Worm (Caenorhabditis elegans) whole organism, mixed stage, embryonic: ENCODE measurements around the gene F44E2.6.

Experiments
- elt-1 ChIP-seq: sonication (generic microtip); optimal IDR thresholded peaks from 2 replicates; lab custom pipeline; 2017; ENCODE audit warnings: missing genetic modification characterization, mild to moderate bottlenecking, missing compliant biosample characterization, antibody characterized with exemption, moderate library complexity, borderline replicate concordance; ENCODE audit not compliant: insufficient read depth
- flh-1 ChIP-seq: fragments of 200-800 bp; sonication (Bioruptor generic); optimal IDR thresholded peaks from 2 replicates; lab custom pipeline; 2018; ENCODE audit warnings: mild to moderate bottlenecking, missing genetic modification characterization, moderate library complexity, missing compliant biosample characterization
- lin-13 ChIP-seq: fragments of 150-350 bp; optimal IDR thresholded peaks from 2 replicates; lab custom pipeline; 2014; ENCODE audit warnings: missing biosample characterization, missing genetic modification characterization
- lsy-2 ChIP-seq: fragments of 150-350 bp; optimal IDR thresholded peaks from 2 replicates; lab custom pipeline; 2014; ENCODE audit warnings: missing biosample characterization, missing genetic modification characterization
- mep-1 ChIP-seq: fragments of 150-350 bp; optimal IDR thresholded peaks from 2 replicates; lab custom pipeline; 2017; ENCODE audit warnings: missing biosample characterization, missing genetic modification reagents, missing genetic modification characterization, inconsistent platforms
- nhr-12 ChIP-seq: fragments of 150-350 bp; optimal IDR thresholded peaks from 2 replicates; lab custom pipeline; 2014; ENCODE audit warnings: missing biosample characterization, missing genetic modification characterization
- sem-2 ChIP-seq: fragments of 200-800 bp; sonication (Bioruptor generic); optimal IDR thresholded peaks from 2 replicates; lab custom pipeline; 2018; ENCODE audit warnings: mild to moderate bottlenecking, missing genetic modification characterization, missing compliant biosample characterization
- sptf-1 ChIP-seq: sonication (generic microtip); optimal IDR thresholded peaks from 2 replicates; lab custom pipeline; 2017; ENCODE audit warnings: mild to moderate bottlenecking, missing genetic modification characterization, moderate library complexity, missing compliant biosample characterization
- unc-39 ChIP-seq: fragments of 150-350 bp; optimal IDR thresholded peaks from 2 replicates; lab custom pipeline; 2014; ENCODE audit warnings: missing biosample characterization, missing genetic modification characterization
- ztf-11 ChIP-seq: fragments of 150-350 bp; optimal IDR thresholded peaks from 2 replicates; lab custom pipeline; 2014; ENCODE audit warnings: missing biosample characterization, missing genetic modification characterization

DNA sequence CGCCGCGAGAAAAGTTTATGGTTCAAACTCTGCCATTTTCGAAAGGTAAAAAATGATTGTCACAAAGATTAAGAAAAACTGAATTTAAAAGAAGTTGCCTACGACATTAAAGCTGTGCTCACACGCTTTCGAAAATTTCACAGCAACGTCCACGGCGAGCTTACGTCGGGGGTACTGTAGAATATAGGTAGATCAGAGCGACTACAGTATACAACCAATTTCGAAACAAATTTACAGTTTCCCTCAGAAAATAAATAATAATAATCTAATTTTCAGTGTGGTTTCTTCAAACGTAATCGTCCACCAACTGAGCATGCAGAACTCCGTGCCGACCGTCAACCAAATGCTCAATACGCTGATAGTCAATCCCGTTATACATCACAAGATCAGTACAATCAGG, 20.5 kb downstream of the F44E2.6 start:
- TF ChIP-seq lin-13 (tag; lab: Kevin White, UChicago) (no peak), flh-1 (GFP tag; lab: Kevin White, UChicago) (no peak), ztf-11 (tag; lab: Kevin White, UChicago) (no peak), sem-2 (GFP tag; lab: Kevin White, UChicago) (no peak), sptf-1 (tag; lab: Kevin White, UChicago) (no peak), lsy-2 (tag; lab: Kevin White, UChicago) (no peak), nhr-12 (no peak), unc-39 (no peak), mep-1 (tag; lab: Kevin White, UChicago) (no peak), elt-1 (tag; lab: Kevin White, UChicago) (no peak)
